Fruit fly (Drosophila melanogaster) whole organism, wandering third instar larva: ENCODE measurements around the gene scramb1.

Experiments used
- Abd-B ChIP-seq: fragments of >200 bp; optimal IDR thresholded peaks from 2 replicates; lab custom pipeline; 2017; ENCODE audit warnings: missing biosample characterization, missing genetic modification characterization
- CrebA ChIP-seq: fragments of 200-800 bp; sonication (Bioruptor generic); optimal IDR thresholded peaks from 2 replicates; lab custom pipeline; 2016; ENCODE audit warnings: missing biosample characterization, mild to moderate bottlenecking, missing genetic modification characterization, borderline replicate concordance
- Dfd ChIP-seq: fragments of >200 bp; optimal IDR thresholded peaks from 2 replicates; lab custom pipeline; 2017; ENCODE audit warnings: missing biosample characterization, missing genetic modification characterization
- Mio ChIP-seq: sonication (Bioruptor generic); optimal IDR thresholded peaks from 2 replicates; lab custom pipeline; 2016; ENCODE audit warnings: missing biosample characterization, missing genetic modification characterization
- Myc ChIP-seq: fragments of >200 bp; optimal IDR thresholded peaks from 2 replicates; lab custom pipeline; 2017
- OdsH ChIP-seq: fragments of 200-800 bp; sonication (Bioruptor generic); optimal IDR thresholded peaks from 2 replicates; lab custom pipeline; 2016; ENCODE audit warnings: missing biosample characterization, mild to moderate bottlenecking, missing genetic modification characterization
- br ChIP-seq: fragments of 200-800 bp; sonication (Bioruptor generic); optimal IDR thresholded peaks from 2 replicates; lab custom pipeline; 2016; ENCODE audit warnings: missing biosample characterization, missing genetic modification characterization
- h ChIP-seq: fragments of 200-800 bp; sonication (Bioruptor generic); optimal IDR thresholded peaks from 3 replicates; lab custom pipeline; 2016; ENCODE audit warnings: missing biosample characterization, mild to moderate bottlenecking, missing genetic modification characterization
- lola ChIP-seq: fragments of >200 bp; optimal IDR thresholded peaks from 2 replicates; lab custom pipeline; 2017; ENCODE audit warnings: missing biosample characterization, missing genetic modification characterization
- psq ChIP-seq: fragments of 200-800 bp; sonication (Bioruptor generic); optimal IDR thresholded peaks from 3 replicates; lab custom pipeline; 2017; ENCODE audit warnings: missing biosample characterization, mild to moderate bottlenecking, missing genetic modification characterization, moderate library complexity
- sage ChIP-seq: fragments of 200-800 bp; sonication (Bioruptor generic); optimal IDR thresholded peaks from 2 replicates; lab custom pipeline; 2016; ENCODE audit warnings: missing biosample characterization, mild to moderate bottlenecking, missing genetic modification characterization
- tai ChIP-seq: sonication (Bioruptor generic); optimal IDR thresholded peaks from 2 replicates; lab custom pipeline; 2016; ENCODE audit warnings: missing biosample characterization, missing genetic modification characterization
- usp ChIP-seq: fragments of >200 bp; optimal IDR thresholded peaks from 2 replicates; lab custom pipeline; 2017; ENCODE audit warnings: missing biosample characterization, missing genetic modification characterization

DNA sequence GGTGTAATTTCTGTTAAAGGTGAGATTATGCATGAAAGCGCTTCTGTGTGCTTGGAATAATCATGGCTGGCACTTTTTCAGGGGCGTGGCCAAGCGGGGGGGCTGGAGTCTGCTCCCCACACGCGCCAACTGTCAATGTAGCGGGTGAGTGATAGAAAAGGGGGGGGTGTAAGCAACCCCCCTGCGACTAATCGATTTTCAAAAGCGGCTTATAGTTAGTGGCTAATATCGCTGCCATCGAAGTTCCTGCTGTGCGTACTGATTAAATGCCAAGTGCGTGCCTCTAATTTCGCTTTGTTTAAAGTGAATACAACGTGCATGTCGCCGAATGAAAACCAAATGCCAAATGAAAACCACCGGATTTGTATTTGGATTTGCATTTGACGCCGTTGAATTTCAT lies 20.4 kb downstream of the scramb1 start:
- TF ChIP-seq Abd-B (GFP tag; lab: Kevin White, UChicago) = no peak
- no peak for TF ChIP-seq OdsH (GFP tag; lab: Kevin White, UChicago)
- no peak for TF ChIP-seq psq (GFP tag; lab: Kevin White, UChicago)
- TF ChIP-seq tai (GFP tag; lab: Kevin White, UChicago) = no peak
- TF ChIP-seq br (GFP tag; lab: Kevin White, UChicago) = no peak
- no peak for TF ChIP-seq Mio (GFP tag; lab: Kevin White, UChicago)
- TF ChIP-seq lola (GFP tag; lab: Kevin White, UChicago) = no peak
- TF ChIP-seq h (GFP tag; lab: Kevin White, UChicago) = no peak
- TF ChIP-seq CrebA (GFP tag; lab: Kevin White, UChicago) = no peak
- TF ChIP-seq usp = no peak
- no peak for TF ChIP-seq sage
- TF ChIP-seq Dfd (GFP tag; lab: Kevin White, UChicago) = no peak
- no peak for TF ChIP-seq Myc (lab: Kevin White, UChicago)
